Fruit fly (Drosophila melanogaster): ENCODE results near the gene pic.
A peak's percentile ranks its signal among the peaks of the same experiment; 100 is the strongest.

pic gene

dm6 chr3R:13091666-13092065, 39.6 kb downstream of the pic start (continued):
- no peak for TF ChIP-seq Hr78 (GFP tag; optimal IDR thresholded peaks at IDR 0.05)
- no peak for TF ChIP-seq Dref (GFP tag; IDR thresholded peaks at IDR 0.05)
- TF ChIP-seq Elba2 (GFP tag; optimal IDR thresholded peaks at IDR 0.05): no peak
- no peak for TF ChIP-seq cad (GFP tag; optimal IDR thresholded peaks at IDR 0.05)
- TF ChIP-seq fru (optimal IDR thresholded peaks at IDR 0.05): no peak
- no peak for TF ChIP-seq CoRest (tag; optimal IDR thresholded peaks at IDR 0.05)
- TF ChIP-seq CG9797 (GFP tag; optimal IDR thresholded peaks at IDR 0.05): no peak
- TF ChIP-seq Meics (GFP tag; optimal IDR thresholded peaks at IDR 0.05): peak; percentile 17
- TF ChIP-seq vfl (GFP tag; optimal IDR thresholded peaks at IDR 0.05): no peak
- no peak for TF ChIP-seq tll (GFP tag; optimal IDR thresholded peaks at IDR 0.05)
- TF ChIP-seq Ets65A (GFP tag): peak; percentile 55
- TF ChIP-seq ase (GFP tag; IDR thresholded peaks at IDR 0.05): no peak
- no peak for TF ChIP-seq danr (GFP tag; IDR thresholded peaks at IDR 0.05)
- no peak for TF ChIP-seq Opbp (GFP tag; IDR thresholded peaks at IDR 0.05; ENCODE audit: partially characterized antibody)
- no peak for TF ChIP-seq chinmo (GFP tag; IDR thresholded peaks at IDR 0.05; ENCODE audit: partially characterized antibody)
- no peak for TF ChIP-seq Mad (GFP tag; optimal IDR thresholded peaks at IDR 0.05)
- no peak for TF ChIP-seq eve (GFP tag; optimal IDR thresholded peaks at IDR 0.05)
- no peak for TF ChIP-seq CG33557 (GFP tag; optimal IDR thresholded peaks at IDR 0.05)
- no peak for TF ChIP-seq trh (GFP tag; optimal IDR thresholded peaks at IDR 0.05)
- no peak for TF ChIP-seq az2 (GFP tag; optimal IDR thresholded peaks at IDR 0.05)
- no peak for TF ChIP-seq Eip74EF (GFP tag; optimal IDR thresholded peaks at IDR 0.05)
- TF ChIP-seq NC2β (GFP tag; optimal IDR thresholded peaks at IDR 0.05): no peak
- 0 out of 2 replicates have a peak, but pooled peaks have one; percentile 28 for TF ChIP-seq CG9932 (GFP tag; IDR thresholded peaks at IDR 0.05)
- TF ChIP-seq gcm (GFP tag; optimal IDR thresholded peaks at IDR 0.05): no peak
- no peak for TF ChIP-seq CG2116 (GFP tag; optimal IDR thresholded peaks at IDR 0.05)
- no peak for TF ChIP-seq hkb (optimal IDR thresholded peaks at IDR 0.05)
- TF ChIP-seq hkb (GFP tag; IDR thresholded peaks at IDR 0.05): 0 out of 2 replicates have a peak, but pooled peaks have one; percentile 26
- TF ChIP-seq CG14014 (GFP tag; IDR thresholded peaks at IDR 0.05): peak; percentile 13; the same call in 1 of the 2 replicates
- TF ChIP-seq CG7556 (GFP tag; optimal IDR thresholded peaks at IDR 0.05): peak; percentile 0
- TF ChIP-seq otp (GFP tag; IDR thresholded peaks at IDR 0.05): no peak
- TF ChIP-seq CG18619 (GFP tag; optimal IDR thresholded peaks at IDR 0.05): no peak
- TF ChIP-seq CG6765 (GFP tag; optimal IDR thresholded peaks at IDR 0.05): no peak
- no peak for TF ChIP-seq CG43689 (GFP tag; IDR thresholded peaks at IDR 0.05)
- TF ChIP-seq sqz (GFP tag; optimal IDR thresholded peaks at IDR 0.05): no peak
- no peak for TF ChIP-seq CG17361 (GFP tag; IDR thresholded peaks at IDR 0.05)

Data from whole organism, embryonic.